Fruit fly (Drosophila melanogaster) whole organism, wandering third instar larva: Measurements from ENCODE around the gene Cpr62Ba.

Experiments
- Hr83 ChIP-seq: fragments of 200-300 bp; sonication (Bioruptor generic); optimal IDR thresholded peaks from 2 replicates; lab custom pipeline; 2016; ENCODE audit warnings: missing biosample characterization, mild to moderate bottlenecking, missing genetic modification characterization, moderate library complexity; ENCODE audit not compliant: poor library complexity, severe bottlenecking
- h ChIP-seq: fragments of 200-800 bp; sonication (Bioruptor generic); optimal IDR thresholded peaks from 3 replicates; lab custom pipeline; 2016; ENCODE audit warnings: missing biosample characterization, mild to moderate bottlenecking, missing genetic modification characterization

- TF ChIP-seq Hr83 (GFP tag; lab: Kevin White, UChicago) (no peak), h (GFP tag; lab: Kevin White, UChicago) (no peak)
These were observed 38.1 kb upstream of the Cpr62Ba start, which contains the start of gene CG13924 for dm6 chr3L:1869719-1870118.
